Fruit fly (Drosophila melanogaster) whole organism: Measurements from ENCODE around the gene MetRS-m.

Experiments used
- CG8478 ChIP-seq: fragments of >200 bp; optimal IDR thresholded peaks from 2 replicates; lab custom pipeline; 2018; ENCODE audit warnings: inconsistent platforms
- Dll ChIP-seq: fragments of >200 bp; optimal IDR thresholded peaks from 2 replicates; lab custom pipeline; 2017
- EcR ChIP-seq, 2 experiments: fragments of >200 bp; optimal IDR thresholded peaks; 2 replicates each; lab custom pipeline; 2017; ENCODE audit warnings: missing biosample characterization in 2 of 2, missing genetic modification characterization in 2 of 2, missing genetic modification reagents in 2 of 2
- pan ChIP-seq: fragments of >200 bp; optimal IDR thresholded peaks from 2 replicates; lab custom pipeline; 2017
- psq ChIP-seq: fragments of >200 bp; optimal IDR thresholded peaks from 2 replicates; lab custom pipeline; 2017
- usp ChIP-seq: fragments of >200 bp; optimal IDR thresholded peaks from 2 replicates; lab custom pipeline; 2017; ENCODE audit warnings: missing biosample characterization, missing genetic modification characterization, mixed read lengths

Gene MetRS-m

dm6 chr3R:14259821-14260220 lies at the start of gene MetRS-m:
Gene MetRS-m, minus strand, starts transcription at chr3R:14259991.
- TF ChIP-seq Dll (lab: Kevin White, UChicago) (no peak), EcR (GFP tag; optimal IDR thresholded peaks at IDR 0.05; lab: Kevin White, UChicago) (no peak), psq (no peak), CG8478 (lab: Kevin White, UChicago) (no peak), usp (GFP tag; lab: Kevin White, UChicago) (no peak), pan (lab: Kevin White, UChicago) (no peak)

- TF ChIP-seq EcR (GFP tag; optimal IDR thresholded peaks at IDR 0.05; lab: Kevin White, UChicago) (no peak), pan (lab: Kevin White, UChicago) (no peak), CG8478 (lab: Kevin White, UChicago) (no peak), usp (GFP tag; lab: Kevin White, UChicago) (no peak), psq (no peak)
Measured at dm6 chr3R:14308801-14309217, 49.0 kb upstream of the MetRS-m start, which contains the start of gene Polr2I. Gene Polr2I, plus strand, starts transcription at chr3R:14309089.

- TF ChIP-seq CG8478 (lab: Kevin White, UChicago), result peak; percentile 22
- no peak for TF ChIP-seq Dll (lab: Kevin White, UChicago)
Measured at dm6 chr3R:14307972-14308673, 48.3 kb upstream of the MetRS-m start.

dm6 chr3R:14302128-14302527 lies 42.3 kb upstream of the MetRS-m start, which contains the start of gene IFT54:
Gene IFT54, plus strand, starts transcription at chr3R:14302428.
- no peak for TF ChIP-seq pan (lab: Kevin White, UChicago)
- no peak for TF ChIP-seq EcR (GFP tag; optimal IDR thresholded peaks at IDR 0.05; lab: Kevin White, UChicago)
- TF ChIP-seq CG8478 (lab: Kevin White, UChicago), result no peak
- TF ChIP-seq usp (GFP tag; lab: Kevin White, UChicago), result no peak
- no peak for TF ChIP-seq Dll (lab: Kevin White, UChicago)
- TF ChIP-seq psq, result no peak

dm6 chr3R:14299891-14300290 lies 40.1 kb upstream of the MetRS-m start:
- no peak for TF ChIP-seq pan (lab: Kevin White, UChicago)
- TF ChIP-seq EcR (GFP tag; optimal IDR thresholded peaks at IDR 0.05; lab: Kevin White, UChicago), result no peak
- no peak for TF ChIP-seq CG8478 (lab: Kevin White, UChicago)
- no peak for TF ChIP-seq usp (GFP tag; lab: Kevin White, UChicago)
- no peak for TF ChIP-seq psq
- TF ChIP-seq Dll (lab: Kevin White, UChicago), result no peak

- TF ChIP-seq usp (GFP tag; lab: Kevin White, UChicago) (no peak), pan (lab: Kevin White, UChicago) (no peak), psq (no peak), CG8478 (lab: Kevin White, UChicago) (no peak), Dll (lab: Kevin White, UChicago) (no peak), EcR (GFP tag; optimal IDR thresholded peaks at IDR 0.05; lab: Kevin White, UChicago) (no peak)
Measured at dm6 chr3R:14298078-14298896, 38.5 kb upstream of the MetRS-m start.

- no peak for TF ChIP-seq CG8478 (lab: Kevin White, UChicago)
- no peak for TF ChIP-seq psq
- no peak for TF ChIP-seq EcR (GFP tag; optimal IDR thresholded peaks at IDR 0.05; lab: Kevin White, UChicago)
- no peak for TF ChIP-seq pan (lab: Kevin White, UChicago)
- TF ChIP-seq Dll (lab: Kevin White, UChicago), result no peak
- TF ChIP-seq usp (GFP tag; lab: Kevin White, UChicago), result no peak
Measured at dm6 chr3R:14297489-14297888, 37.7 kb upstream of the MetRS-m start.

dm6 chr3R:14296700-14297099 lies 36.9 kb upstream of the MetRS-m start:
- TF ChIP-seq Dll (lab: Kevin White, UChicago) (no peak), EcR (GFP tag; optimal IDR thresholded peaks at IDR 0.05; lab: Kevin White, UChicago) (no peak)

- TF ChIP-seq pan (lab: Kevin White, UChicago) (no peak), usp (GFP tag; lab: Kevin White, UChicago) (no peak), psq (no peak), CG8478 (lab: Kevin White, UChicago) (no peak), EcR (GFP tag; optimal IDR thresholded peaks at IDR 0.05; lab: Kevin White, UChicago) (no peak), Dll (lab: Kevin White, UChicago) (no peak)
Measured at dm6 chr3R:14296126-14296525, 36.3 kb upstream of the MetRS-m start.

- no peak for TF ChIP-seq Dll (lab: Kevin White, UChicago)
- no peak for TF ChIP-seq pan (lab: Kevin White, UChicago)
- TF ChIP-seq psq, result no peak
- TF ChIP-seq usp (GFP tag; lab: Kevin White, UChicago), result no peak
- TF ChIP-seq CG8478 (lab: Kevin White, UChicago), result no peak
- TF ChIP-seq EcR (GFP tag; optimal IDR thresholded peaks at IDR 0.05; lab: Kevin White, UChicago), result no peak
Measured at dm6 chr3R:14294397-14295018, 34.7 kb upstream of the MetRS-m start.

dm6 chr3R:14292307-14292711 lies 32.5 kb upstream of the MetRS-m start:
- TF ChIP-seq usp (GFP tag; lab: Kevin White, UChicago) (no peak), EcR (GFP tag; optimal IDR thresholded peaks at IDR 0.05; lab: Kevin White, UChicago) (no peak), psq (no peak), pan (lab: Kevin White, UChicago) (no peak), CG8478 (lab: Kevin White, UChicago) (no peak), Dll (lab: Kevin White, UChicago) (no peak)
